Fruit fly (Drosophila melanogaster) whole organism, embryonic: ENCODE data around the gene BtbVII.
A peak's percentile ranks its signal among the peaks of the same experiment; 100 is the strongest.

Experiments
- Antp ChIP-seq: fragments of 200-800 bp; sonication (Bioruptor generic); optimal IDR thresholded peaks from 3 replicates; lab custom pipeline; 2016; ENCODE audit warnings: missing biosample characterization, missing genetic modification characterization
- BEAF-32 ChIP-seq: fragments of 200-800 bp; sonication (Bioruptor generic); optimal IDR thresholded peaks from 3 replicates; lab custom pipeline; 2017; ENCODE audit warnings: missing biosample characterization, missing genetic modification characterization, mild to moderate bottlenecking, moderate library complexity, missing genetic modification reagents
- CG10543 ChIP-seq: fragments of 200-800 bp; sonication (Bioruptor generic); optimal IDR thresholded peaks from 3 replicates; lab custom pipeline; 2017; ENCODE audit warnings: missing biosample characterization, mild to moderate bottlenecking, missing genetic modification characterization, moderate library complexity
- CG12104 ChIP-seq: fragments of 200-800 bp; sonication (Bioruptor generic); optimal IDR thresholded peaks from 3 replicates; lab custom pipeline; 2016; ENCODE audit warnings: missing biosample characterization, missing genetic modification characterization
- CG12236 ChIP-seq: fragments of 200-800 bp; sonication (Bioruptor generic); optimal IDR thresholded peaks from 2 replicates; lab custom pipeline; 2016; ENCODE audit warnings: missing biosample characterization, missing genetic modification characterization
- CG15514 ChIP-seq: fragments of 200-800 bp; sonication (Bioruptor generic); optimal IDR thresholded peaks from 3 replicates; lab custom pipeline; 2017; ENCODE audit warnings: missing biosample characterization, missing genetic modification characterization, mild to moderate bottlenecking, moderate library complexity, missing genetic modification reagents
- CG1603 ChIP-seq: fragments of 200-800 bp; sonication (Bioruptor generic); optimal IDR thresholded peaks from 2 replicates; lab custom pipeline; 2019; ENCODE audit warnings: missing biosample characterization, mild to moderate bottlenecking, missing genetic modification characterization, moderate library complexity
- CG2129 ChIP-seq: fragments of 200-800 bp; sonication (Bioruptor generic); IDR thresholded peaks from 2 replicates; pipeline ENCODE4 v1.3.6; 2022; ENCODE audit warnings: missing biosample characterization, missing genetic modification characterization; ENCODE audit not compliant: partially characterized antibody
- CG2199 ChIP-seq: fragments of 200-800 bp; sonication (Bioruptor generic); IDR thresholded peaks from 3 replicates; pipeline ENCODE4 v1.3.6; 2022; ENCODE audit warnings: missing biosample characterization, missing genetic modification characterization
- CG31224 ChIP-seq: fragments of 200-800 bp; sonication (Bioruptor generic); IDR thresholded peaks from 2 replicates; pipeline ENCODE4 v1.3.6; 2022; ENCODE audit warnings: missing biosample characterization, missing genetic modification characterization
- CG4424 ChIP-seq: fragments of 200-800 bp; sonication (Bioruptor generic); optimal IDR thresholded peaks from 3 replicates; lab custom pipeline; 2016; ENCODE audit warnings: missing biosample characterization, missing genetic modification characterization
- CG4707 ChIP-seq: fragments of 200-800 bp; sonication (Bioruptor generic); optimal IDR thresholded peaks from 2 replicates; lab custom pipeline; 2018; ENCODE audit warnings: missing biosample characterization, mild to moderate bottlenecking, missing genetic modification characterization, moderate library complexity
- CG6689 ChIP-seq: fragments of 200-800 bp; sonication (Bioruptor generic); IDR thresholded peaks from 2 replicates; pipeline ENCODE4 v1.3.6; 2022; ENCODE audit warnings: missing biosample characterization, missing genetic modification characterization
- CG7928 ChIP-seq: fragments of 200-800 bp; sonication (Bioruptor generic); optimal IDR thresholded peaks from 2 replicates; lab custom pipeline; 2017; ENCODE audit warnings: missing biosample characterization, mild to moderate bottlenecking, missing genetic modification characterization
- CG8281 ChIP-seq: fragments of 200-800 bp; sonication (Bioruptor generic); optimal IDR thresholded peaks from 2 replicates; lab custom pipeline; 2018; ENCODE audit warnings: missing biosample characterization, mild to moderate bottlenecking, missing genetic modification characterization, moderate library complexity
- CG9437 ChIP-seq: fragments of 200-800 bp; sonication (Bioruptor generic); optimal IDR thresholded peaks from 2 replicates; lab custom pipeline; 2018; ENCODE audit warnings: missing biosample characterization, mild to moderate bottlenecking, missing genetic modification characterization
- CrebB ChIP-seq: fragments of 200-800 bp; sonication (Bioruptor generic); optimal IDR thresholded peaks from 3 replicates; lab custom pipeline; 2018; ENCODE audit warnings: missing biosample characterization, mild to moderate bottlenecking, missing genetic modification characterization
- E2f2 ChIP-seq: fragments of 200-800 bp; sonication (Bioruptor generic); IDR thresholded peaks from 2 replicates; pipeline ENCODE4 v1.3.6; 2022; ENCODE audit warnings: missing biosample characterization, missing genetic modification characterization
- Elba2 ChIP-seq: fragments of 200-800 bp; sonication (Bioruptor generic); optimal IDR thresholded peaks from 3 replicates; lab custom pipeline; 2016; ENCODE audit warnings: missing biosample characterization, missing genetic modification characterization
- H15 ChIP-seq: fragments of 200-800 bp; sonication (Bioruptor generic); IDR thresholded peaks from 3 replicates; pipeline ENCODE4 v1.3.6; 2022; ENCODE audit warnings: missing biosample characterization, missing genetic modification characterization
- Hr78 ChIP-seq, 2 experiments: fragments of 200-800 bp in 1 of 2; fragments of >200 bp in 1 of 2; sonication (Bioruptor generic) in 1 of 2; optimal IDR thresholded peaks; 2 replicates each; lab custom pipeline; 2017 to 2019; ENCODE audit warnings: missing biosample characterization in 2 of 2, missing genetic modification characterization in 2 of 2, mild to moderate bottlenecking in 1 of 2, moderate library complexity in 1 of 2
- Lpt ChIP-seq: fragments of >200 bp; optimal IDR thresholded peaks from 2 replicates; lab custom pipeline; 2018; ENCODE audit warnings: missing biosample characterization, missing genetic modification characterization
- MBD-R2 ChIP-seq: fragments of 200-800 bp; sonication (Bioruptor generic); IDR thresholded peaks from 2 replicates; pipeline ENCODE4 v1.3.6; 2022; ENCODE audit warnings: missing biosample characterization, missing genetic modification characterization
- Nf-YC ChIP-seq: fragments of 200-800 bp; optimal IDR thresholded peaks from 3 replicates; lab custom pipeline; 2019; ENCODE audit warnings: missing biosample characterization, mild to moderate bottlenecking, missing genetic modification characterization, moderate library complexity
- Rfx ChIP-seq: fragments of 200-800 bp; sonication (Bioruptor generic); IDR thresholded peaks from 2 replicates; pipeline ENCODE4 v1.3.6; 2022; ENCODE audit warnings: missing biosample characterization, missing genetic modification characterization
- Sox100B ChIP-seq: fragments of 200-800 bp; sonication (Bioruptor generic); optimal IDR thresholded peaks from 3 replicates; lab custom pipeline; 2018; ENCODE audit warnings: missing biosample characterization, mild to moderate bottlenecking, missing genetic modification characterization
- Sox102F ChIP-seq: fragments of 200-800 bp; sonication (Bioruptor generic); optimal IDR thresholded peaks from 2 replicates; lab custom pipeline; 2018; ENCODE audit warnings: missing biosample characterization, mild to moderate bottlenecking, missing genetic modification characterization, moderate library complexity
- TFAM ChIP-seq: fragments of 200-800 bp; sonication (Bioruptor generic); optimal IDR thresholded peaks from 2 replicates; lab custom pipeline; 2017; ENCODE audit warnings: missing biosample characterization, missing genetic modification characterization, inconsistent platforms
- Trl ChIP-seq, 3 experiments: fragments of >200 bp in 2 of 3; fragments of 200-800 bp in 1 of 3; sonication (Bioruptor generic) in 1 of 3; optimal IDR thresholded peaks; 2 replicates in 1 of 3; 3 replicates in 2 of 3; lab custom pipeline; 2016 to 2017; ENCODE audit warnings: missing biosample characterization in 1 of 3, missing genetic modification characterization in 1 of 3
- chn ChIP-seq: fragments of 200-800 bp; sonication (Bioruptor generic); optimal IDR thresholded peaks from 2 replicates; lab custom pipeline; 2016; ENCODE audit warnings: missing biosample characterization, missing genetic modification characterization
- dan ChIP-seq: fragments of 200-800 bp; sonication (Bioruptor generic); IDR thresholded peaks from 2 replicates; pipeline ENCODE4 v1.3.6; 2022; ENCODE audit warnings: missing biosample characterization, missing genetic modification characterization
- emc ChIP-seq: fragments of 200-800 bp; sonication (Bioruptor generic); optimal IDR thresholded peaks from 2 replicates; lab custom pipeline; 2016; ENCODE audit warnings: missing biosample characterization, missing genetic modification characterization
- hkb ChIP-seq, 2 experiments: fragments of 200-800 bp in 1 of 2; fragments of >200 bp in 1 of 2; sonication (Bioruptor generic) in 1 of 2; IDR thresholded peaks in 1 of 2; optimal IDR thresholded peaks in 1 of 2; 2 replicates each; pipeline versions ENCODE4 v1.3.6 to Lab custom; 2017 to 2022; ENCODE audit warnings: missing biosample characterization in 1 of 2, missing genetic modification characterization in 1 of 2
- jumu ChIP-seq: fragments of 200-800 bp; sonication (Bioruptor generic); optimal IDR thresholded peaks from 3 replicates; lab custom pipeline; 2016; ENCODE audit warnings: missing biosample characterization, missing genetic modification characterization
- kay ChIP-seq: fragments of 200-800 bp; sonication (Bioruptor generic); optimal IDR thresholded peaks from 2 replicates; lab custom pipeline; 2016; ENCODE audit warnings: missing biosample characterization, missing genetic modification characterization
- kni ChIP-seq: fragments of 200-800 bp; sonication (Bioruptor generic); optimal IDR thresholded peaks from 3 replicates; lab custom pipeline; 2017; ENCODE audit warnings: mild to moderate bottlenecking, missing biosample characterization, missing genetic modification reagents, missing genetic modification characterization
- mirr ChIP-seq: fragments of 200-800 bp; sonication (Bioruptor generic); optimal IDR thresholded peaks from 3 replicates; lab custom pipeline; 2018; ENCODE audit warnings: missing biosample characterization, mild to moderate bottlenecking, missing genetic modification characterization
- nerfin-2 ChIP-seq: fragments of 200-800 bp; sonication (Bioruptor generic); IDR thresholded peaks from 2 replicates; pipeline ENCODE4 v1.3.6; 2022; ENCODE audit warnings: missing biosample characterization, missing genetic modification characterization; ENCODE audit not compliant: partially characterized antibody
- nmo ChIP-seq: fragments of 200-800 bp; sonication (Bioruptor generic); optimal IDR thresholded peaks from 2 replicates; lab custom pipeline; 2018; ENCODE audit warnings: missing biosample characterization, mild to moderate bottlenecking, missing genetic modification characterization, moderate library complexity
- odd ChIP-seq: fragments of 200-800 bp; sonication (Bioruptor generic); optimal IDR thresholded peaks from 2 replicates; lab custom pipeline; 2017; ENCODE audit warnings: missing biosample characterization, mild to moderate bottlenecking, missing genetic modification characterization
- otp ChIP-seq: fragments of 200-800 bp; sonication (Bioruptor generic); IDR thresholded peaks from 3 replicates; pipeline ENCODE4, ENCODE4 v1.3.6; 2022; ENCODE audit warnings: missing biosample characterization, missing genetic modification characterization
- p53 ChIP-seq: fragments of 200-800 bp; sonication (Bioruptor generic); optimal IDR thresholded peaks from 2 replicates; lab custom pipeline; 2016; ENCODE audit warnings: missing biosample characterization, missing genetic modification characterization
- prd ChIP-seq, 3 experiments: fragments of >200 bp in 2 of 3; fragments of 200-800 bp in 1 of 3; sonication (Bioruptor generic) in 1 of 3; optimal IDR thresholded peaks in 2 of 3; IDR thresholded peaks in 1 of 3; 2 replicates in 2 of 3; 3 replicates in 1 of 3; pipeline versions ENCODE4 v1.3.6 to Lab custom; 2017 to 2022; ENCODE audit warnings: missing biosample characterization in 1 of 3, missing genetic modification characterization in 1 of 3
- pros ChIP-seq: fragments of 200-800 bp; sonication (Bioruptor generic); optimal IDR thresholded peaks from 3 replicates; lab custom pipeline; 2019; ENCODE audit warnings: missing biosample characterization, mild to moderate bottlenecking, missing genetic modification characterization, moderate library complexity
- pum ChIP-seq: fragments of 200-800 bp; sonication (Bioruptor generic); optimal IDR thresholded peaks from 2 replicates; lab custom pipeline; 2016; ENCODE audit warnings: missing biosample characterization, missing genetic modification characterization
- ranshi ChIP-seq: fragments of 200-800 bp; sonication (Bioruptor generic); IDR thresholded peaks from 2 replicates; pipeline ENCODE4 v1.3.6; 2022; ENCODE audit warnings: missing biosample characterization, missing genetic modification characterization
- sim ChIP-seq: fragments of 200-800 bp; sonication (Bioruptor generic); IDR thresholded peaks from 2 replicates; pipeline ENCODE4 v1.3.6; 2022; ENCODE audit warnings: missing biosample characterization, missing genetic modification characterization
- tap ChIP-seq: fragments of 200-800 bp; optimal IDR thresholded peaks from 3 replicates; lab custom pipeline; 2019; ENCODE audit warnings: missing biosample characterization, mild to moderate bottlenecking, missing genetic modification characterization, moderate library complexity
- vfl ChIP-seq: fragments of 200-800 bp; sonication (Bioruptor generic); optimal IDR thresholded peaks from 2 replicates; lab custom pipeline; 2016; ENCODE audit warnings: missing biosample characterization, missing genetic modification characterization

The BtbVII gene

dm6 chr3L:3194059-3194458 lies 45.6 kb downstream of the BtbVII start (continued):
- TF ChIP-seq ranshi (peak; percentile 95), E2f2 (GFP tag; lab: Robert Waterston, UW) (peak; percentile 72), CG2199 (GFP tag; lab: Robert Waterston, UW) (peak; percentile 94), otp (GFP tag; lab: Robert Waterston, UW) (peak; percentile 92; the same call in 2 of the 3 replicates), CG10543 (peak; percentile 59), p53 (no peak), kay (GFP tag; lab: Kevin White, UChicago) (peak; percentile 80), nerfin-2 (GFP tag; lab: Robert Waterston, UW) (no peak), MBD-R2 (peak; percentile 76), CG6689 (peak; percentile 94), odd (GFP tag; lab: Kevin White, UChicago) (peak; percentile 86), prd (optimal IDR thresholded peaks at IDR 0.05; lab: Kevin White, UChicago) (no peak), prd (GFP tag; IDR thresholded peaks at IDR 0.05; lab: Robert Waterston, UW) (peak; percentile 97), hkb (optimal IDR thresholded peaks at IDR 0.05; lab: Kevin White, UChicago) (no peak), hkb (GFP tag; IDR thresholded peaks at IDR 0.05; lab: Robert Waterston, UW) (peak; percentile 97), kni (peak; percentile 4), CG12236 (no peak), Nf-YC (tag; lab: Kevin White, UChicago) (peak; percentile 80), CG2129 (GFP tag; lab: Robert Waterston, UW) (no peak), vfl (GFP tag; lab: Kevin White, UChicago) (peak; percentile 41), sim (GFP tag; lab: Robert Waterston, UW) (peak; percentile 92), CG15514 (GFP tag; lab: Kevin White, UChicago) (peak; percentile 88), Elba2 (peak; percentile 55), Sox100B (GFP tag; lab: Kevin White, UChicago) (peak; percentile 93), chn (peak; percentile 76), CG8281 (tag; lab: Kevin White, UChicago) (peak; percentile 77), CG4424 (GFP tag; lab: Kevin White, UChicago) (peak; percentile 88), Hr78 (GFP tag; optimal IDR thresholded peaks at IDR 0.05; lab: Kevin White, UChicago) (peak in 1 of 2 experiments; percentile 70), CG7928 (GFP tag; lab: Kevin White, UChicago) (peak; percentile 50), CG4707 (GFP tag; lab: Kevin White, UChicago) (peak; percentile 87), H15 (GFP tag; lab: Robert Waterston, UW) (peak; percentile 91), CG12104 (GFP tag; lab: Kevin White, UChicago) (peak; percentile 89), CrebB (peak; percentile 79), emc (GFP tag; lab: Kevin White, UChicago) (no peak), tap (peak; percentile 92), CG1603 (tag; lab: Kevin White, UChicago) (peak; percentile 88), pum (peak; percentile 46), TFAM (GFP tag; lab: Kevin White, UChicago) (peak; percentile 75), CG31224 (GFP tag; lab: Robert Waterston, UW) (peak; percentile 86), Sox102F (peak; percentile 96), dan (GFP tag; lab: Robert Waterston, UW) (peak; percentile 75), nmo (GFP tag; lab: Kevin White, UChicago) (peak; percentile 96), BEAF-32 (no peak), CG9437 (GFP tag; lab: Kevin White, UChicago) (peak; percentile 84), pros (GFP tag; lab: Kevin White, UChicago) (no peak), Rfx (peak; percentile 92), jumu (GFP tag; lab: Kevin White, UChicago) (peak; percentile 29), Lpt (GFP tag; lab: Kevin White, UChicago) (no peak), Trl (optimal IDR thresholded peaks at IDR 0.05; lab: Kevin White, UChicago) (no peak), Trl (GFP tag; optimal IDR thresholded peaks at IDR 0.05; lab: Kevin White, UChicago) (peak; percentile 47), Antp (peak; percentile 39), mirr (GFP tag; lab: Kevin White, UChicago) (peak; percentile 45)
